Fruit fly (Drosophila melanogaster) whole organism, prepupa: Measurements from ENCODE around the gene betaTub85D.

Source experiments
- CG10631 ChIP-seq: fragments of 200-800 bp; sonication (Bioruptor generic); optimal IDR thresholded peaks from 2 replicates; lab custom pipeline; 2016; ENCODE audit warnings: missing biosample characterization, missing genetic modification characterization
- CG4318 ChIP-seq: fragments of 200-800 bp; sonication (Bioruptor generic); optimal IDR thresholded peaks from 3 replicates; lab custom pipeline; 2017; ENCODE audit warnings: missing biosample characterization, mild to moderate bottlenecking, missing genetic modification characterization
- CG9139 ChIP-seq: fragments of 200-800 bp; sonication (Bioruptor generic); optimal IDR thresholded peaks from 3 replicates; lab custom pipeline; 2017; ENCODE audit warnings: missing biosample characterization, mild to moderate bottlenecking, missing genetic modification characterization
- Eip75B ChIP-seq: fragments of 200-800 bp; sonication (Bioruptor generic); optimal IDR thresholded peaks from 3 replicates; lab custom pipeline; 2016; ENCODE audit warnings: missing biosample characterization, missing genetic modification characterization
- Lpt ChIP-seq: fragments of 200-800 bp; sonication (Bioruptor generic); optimal IDR thresholded peaks from 3 replicates; lab custom pipeline; 2016; ENCODE audit warnings: missing biosample characterization, missing genetic modification characterization
- Smox ChIP-seq: fragments of 200-800 bp; sonication (Bioruptor generic); optimal IDR thresholded peaks from 3 replicates; lab custom pipeline; 2016; ENCODE audit warnings: missing biosample characterization, missing genetic modification characterization
- dac ChIP-seq: fragments of 200-800 bp; sonication (Bioruptor generic); optimal IDR thresholded peaks from 2 replicates; lab custom pipeline; 2017; ENCODE audit warnings: missing biosample characterization, mild to moderate bottlenecking, missing genetic modification characterization

- TF ChIP-seq Smox (no peak), Lpt (GFP tag; lab: Kevin White, UChicago) (no peak), CG10631 (GFP tag; lab: Kevin White, UChicago) (no peak), CG9139 (GFP tag; lab: Kevin White, UChicago) (no peak), Eip75B (GFP tag; lab: Kevin White, UChicago) (no peak), dac (GFP tag; lab: Kevin White, UChicago) (no peak), CG4318 (GFP tag; lab: Kevin White, UChicago) (no peak)
Observed at dm6 chr3R:9424061-9424665, 14.1 kb upstream of the betaTub85D start.
